Worm (Caenorhabditis elegans): ENCODE measurements around the gene F39H12.1.

- no peak for TF ChIP-seq hlh-26 (GFP tag; conservative IDR thresholded peaks at IDR 0.05)
- TF ChIP-seq ekl-4 (GFP tag; IDR thresholded peaks at IDR 0.05), result no peak
- no peak for TF ChIP-seq ZK185.1 (tag; optimal IDR thresholded peaks at IDR 0.05; ENCODE audit: poor library complexity, severe bottlenecking)
- no peak for TF ChIP-seq F52B5.7 (tag; optimal IDR thresholded peaks at IDR 0.05)
- no peak for TF ChIP-seq B0336.3 (GFP tag; IDR thresholded peaks at IDR 0.05)
- TF ChIP-seq madf-3 (GFP tag; IDR thresholded peaks at IDR 0.05), result no peak
- no peak for TF ChIP-seq lin-26 (GFP tag; IDR thresholded peaks at IDR 0.05)
- TF ChIP-seq xnd-1 (tag; optimal IDR thresholded peaks at IDR 0.05), result no peak
- no peak for TF ChIP-seq unc-62 (GFP tag; optimal IDR thresholded peaks at IDR 0.05)
- TF ChIP-seq tbx-9 (tag; optimal IDR thresholded peaks at IDR 0.05; ENCODE audit: borderline replicate concordance), result no peak
- no peak for TF ChIP-seq ets-4 (GFP tag; optimal IDR thresholded peaks at IDR 0.05)
Measured at ce11 chrX:841393-841792, 6.8 kb downstream of the F39H12.1 start, which contains the start of gene F39H12.3.

All from whole organism, young adult.